Fruit fly (Drosophila melanogaster): ENCODE results near the gene CG3557.

DNA sequence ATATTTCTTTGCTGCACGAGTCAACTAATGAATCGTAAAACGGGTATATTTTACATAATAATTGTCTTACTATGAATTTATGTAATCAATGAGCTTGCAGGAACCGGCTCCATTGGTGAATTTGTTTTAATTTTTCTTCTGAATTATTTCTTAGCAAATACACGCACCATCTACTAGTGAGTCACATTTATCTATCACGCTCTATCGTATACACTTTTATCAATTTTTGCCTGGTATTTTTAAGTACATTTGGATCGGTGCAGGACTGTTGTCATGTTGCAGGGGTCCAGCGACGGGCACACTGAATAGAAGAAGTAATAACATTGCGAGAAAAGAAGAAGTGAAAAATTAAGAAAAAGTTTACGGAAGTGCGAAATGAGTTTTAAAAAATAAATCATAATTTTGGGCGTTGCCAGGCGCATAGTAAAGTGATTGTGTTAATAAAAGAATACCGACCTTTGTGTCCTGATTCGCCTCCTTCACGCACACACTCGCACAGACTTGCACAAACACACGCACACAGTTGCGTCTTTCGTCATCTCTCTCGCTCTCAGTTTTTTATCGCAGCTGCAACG is 20.4 kb downstream of the CG3557 start, which contains the start of the genes Rab5 and Axud1:
- TF ChIP-seq CG1603 (tag; optimal IDR thresholded peaks at IDR 0.05): peak; percentile 47
- TF ChIP-seq gsb (GFP tag; IDR thresholded peaks at IDR 0.05): no peak
- TF ChIP-seq danr (GFP tag; IDR thresholded peaks at IDR 0.05): no peak
- no peak for TF ChIP-seq CG12104 (GFP tag; optimal IDR thresholded peaks at IDR 0.05)

All from whole organism, embryonic.